Worm (Caenorhabditis elegans): ENCODE results near the gene gcy-12.

gcy-12 gene

ce11 chrII:5323773-5324172 is 11.9 kb downstream of the gcy-12 start:
- TF ChIP-seq pqm-1 (tag; optimal IDR thresholded peaks at IDR 0.05) (peak; percentile 99), jun-1 (tag; optimal IDR thresholded peaks at IDR 0.05) (peak; percentile 83), sea-2 (GFP tag; optimal IDR thresholded peaks at IDR 0.05) (no peak), nhr-67 (tag; optimal IDR thresholded peaks at IDR 0.05) (no peak), fos-1 (tag; optimal IDR thresholded peaks at IDR 0.05) (no peak), nhr-43 (tag; optimal IDR thresholded peaks at IDR 0.05; ENCODE audit: poor library complexity, severe bottlenecking) (no peak), unc-39 (tag; optimal IDR thresholded peaks at IDR 0.05) (no peak), hmg-11 (tag; optimal IDR thresholded peaks at IDR 0.05) (no peak), elt-2 (tag; optimal IDR thresholded peaks at IDR 0.05) (peak; percentile 100), pha-4 (tag; optimal IDR thresholded peaks at IDR 0.05) (peak; percentile 88), nhr-11 (tag; optimal IDR thresholded peaks at IDR 0.05) (no peak)

ce11 chrII:5324653-5325052 is 12.8 kb downstream of the gcy-12 start:
- TF ChIP-seq elt-2 (tag; optimal IDR thresholded peaks at IDR 0.05) (no peak), elt-1 (tag; optimal IDR thresholded peaks at IDR 0.05) (peak; percentile 15), pha-4 (tag; optimal IDR thresholded peaks at IDR 0.05) (peak; percentile 5)

ce11 chrII:5326024-5326627 is 14.3 kb downstream of the gcy-12 start:
- TF ChIP-seq ztf-11 (tag; optimal IDR thresholded peaks at IDR 0.05) (no peak), ZK546.5 (tag; optimal IDR thresholded peaks at IDR 0.05) (no peak), jun-1 (tag; optimal IDR thresholded peaks at IDR 0.05) (peak; percentile 62), ceh-16 (tag; optimal IDR thresholded peaks at IDR 0.05) (no peak), pha-4 (tag; optimal IDR thresholded peaks at IDR 0.05) (peak; percentile 87), zag-1 (tag; optimal IDR thresholded peaks at IDR 0.05) (no peak), nhr-25 (tag; optimal IDR thresholded peaks at IDR 0.05) (no peak), R02D3.7 (tag; optimal IDR thresholded peaks at IDR 0.05) (no peak), sea-2 (GFP tag; optimal IDR thresholded peaks at IDR 0.05) (no peak), snpc-4 (tag; optimal IDR thresholded peaks at IDR 0.05) (peak; percentile 16), lsy-12 (tag; optimal IDR thresholded peaks at IDR 0.05) (no peak), fkh-2 (tag; optimal IDR thresholded peaks at IDR 0.05) (no peak), daf-12 (tag; optimal IDR thresholded peaks at IDR 0.05) (no peak), lin-15B (tag; optimal IDR thresholded peaks at IDR 0.05) (no peak), elt-2 (tag; optimal IDR thresholded peaks at IDR 0.05) (peak; percentile 44), fkh-10 (GFP tag; optimal IDR thresholded peaks at IDR 0.05) (peak; percentile 78), nhr-28 (tag; optimal IDR thresholded peaks at IDR 0.05) (no peak), elt-3 (tag; optimal IDR thresholded peaks at IDR 0.05) (no peak), egl-27 (tag; optimal IDR thresholded peaks at IDR 0.05) (no peak), hmg-11 (tag; optimal IDR thresholded peaks at IDR 0.05) (peak; percentile 64), pqm-1 (tag; optimal IDR thresholded peaks at IDR 0.05) (peak; percentile 13), nhr-77 (tag; optimal IDR thresholded peaks at IDR 0.05) (no peak), nhr-12 (tag; optimal IDR thresholded peaks at IDR 0.05) (no peak), nhr-11 (tag; optimal IDR thresholded peaks at IDR 0.05) (peak; percentile 23), nhr-76 (tag; optimal IDR thresholded peaks at IDR 0.05) (no peak), unc-39 (tag; optimal IDR thresholded peaks at IDR 0.05) (no peak), elt-1 (tag; optimal IDR thresholded peaks at IDR 0.05) (peak; percentile 5), ztf-4 (tag; optimal IDR thresholded peaks at IDR 0.05) (no peak), nhr-67 (tag; optimal IDR thresholded peaks at IDR 0.05) (no peak), nhr-237 (tag; optimal IDR thresholded peaks at IDR 0.05) (no peak), lin-39 (tag; optimal IDR thresholded peaks at IDR 0.05) (peak; percentile 80), egl-5 (tag; optimal IDR thresholded peaks at IDR 0.05) (peak; percentile 29), unc-62 (GFP tag; optimal IDR thresholded peaks at IDR 0.05) (no peak), mdl-1 (tag; optimal IDR thresholded peaks at IDR 0.05) (peak; percentile 34), ama-1 (optimal IDR thresholded peaks at IDR 0.05) (no peak), skn-1 (tag; optimal IDR thresholded peaks at IDR 0.05) (peak; percentile 76), ceh-82 (tag; optimal IDR thresholded peaks at IDR 0.05) (no peak), mml-1 (tag; optimal IDR thresholded peaks at IDR 0.05) (no peak), nhr-23 (tag; optimal IDR thresholded peaks at IDR 0.05) (no peak), nfya-1 (tag; optimal IDR thresholded peaks at IDR 0.05; ENCODE audit: insufficient read depth) (peak; percentile 83), fos-1 (tag; optimal IDR thresholded peaks at IDR 0.05) (no peak), ceh-9 (tag; optimal IDR thresholded peaks at IDR 0.05) (no peak), eor-1 (tag; optimal IDR thresholded peaks at IDR 0.05) (no peak), nhr-43 (tag; optimal IDR thresholded peaks at IDR 0.05; ENCODE audit: poor library complexity, severe bottlenecking) (no peak), ceh-28 (tag; optimal IDR thresholded peaks at IDR 0.05) (peak; percentile 57), tbx-2 (tag; optimal IDR thresholded peaks at IDR 0.05) (no peak), aly-2 (tag; optimal IDR thresholded peaks at IDR 0.05) (no peak)

All from whole organism, L3 larva.